In genomic region chr3R:26502072-26502471, dm6 we compare ENCODE assay signal across 2 fruit fly cellular contexts.
TF ChIP-seq lines count a peak whose summit lies in the region.

No protein-coding gene starts in this region.

TF ChIP-seq in whole organism, prepupa, 60 proteins besides CTCF, POLR2A, EP300 and RAD21:
- TF ChIP-seq CG10631 (GFP tag; optimal IDR thresholded peaks at IDR 0.05; lab: Kevin White, UChicago) = peak; percentile 51
- peak; percentile 26 for TF ChIP-seq CG4318 (GFP tag; optimal IDR thresholded peaks at IDR 0.05; lab: Kevin White, UChicago)
- no peak for TF ChIP-seq CG6808 (GFP tag; optimal IDR thresholded peaks at IDR 0.05; lab: Kevin White, UChicago)
- TF ChIP-seq Eip93F (GFP tag; optimal IDR thresholded peaks at IDR 0.05; lab: Kevin White, UChicago) = no peak
- peak; percentile 53; the same call in 1 of the 3 replicates for TF ChIP-seq CG6163 (GFP tag; IDR thresholded peaks at IDR 0.05; lab: Robert Waterston, UW)
- peak; percentile 40 for TF ChIP-seq Ets96B (tag; optimal IDR thresholded peaks at IDR 0.05; lab: Kevin White, UChicago)
- TF ChIP-seq pdm3 (GFP tag; optimal IDR thresholded peaks at IDR 0.05; lab: Kevin White, UChicago) = no peak
- TF ChIP-seq CG8119 (GFP tag; IDR thresholded peaks at IDR 0.05; lab: Robert Waterston, UW) = peak; percentile 50; the same call in 2 of the 3 replicates
- TF ChIP-seq eg (GFP tag; IDR thresholded peaks at IDR 0.05; lab: Robert Waterston, UW) = no peak
- peak; percentile 7 for TF ChIP-seq CG6276 (GFP tag; optimal IDR thresholded peaks at IDR 0.05; lab: Kevin White, UChicago)
- TF ChIP-seq Hr38 (GFP tag; optimal IDR thresholded peaks at IDR 0.05; lab: Kevin White, UChicago) = no peak
- TF ChIP-seq fd85E (GFP tag; optimal IDR thresholded peaks at IDR 0.05; lab: Kevin White, UChicago) = no peak
- TF ChIP-seq Blimp-1 (GFP tag; optimal IDR thresholded peaks at IDR 0.05; lab: Kevin White, UChicago) = no peak
- no peak for TF ChIP-seq CG9139 (GFP tag; optimal IDR thresholded peaks at IDR 0.05; lab: Kevin White, UChicago)
- TF ChIP-seq CG34406 (GFP tag; optimal IDR thresholded peaks at IDR 0.05; lab: Kevin White, UChicago) = peak; percentile 6
- TF ChIP-seq achi (GFP tag; optimal IDR thresholded peaks at IDR 0.05; lab: Kevin White, UChicago) = no peak
- no peak for TF ChIP-seq net (GFP tag; optimal IDR thresholded peaks at IDR 0.05; lab: Kevin White, UChicago)
- TF ChIP-seq esn (GFP tag; optimal IDR thresholded peaks at IDR 0.05; lab: Kevin White, UChicago) = no peak
- TF ChIP-seq CG3032 (tag; optimal IDR thresholded peaks at IDR 0.05; lab: Kevin White, UChicago) = peak; percentile 28
- peak; percentile 48 for TF ChIP-seq OdsH (GFP tag; optimal IDR thresholded peaks at IDR 0.05; lab: Kevin White, UChicago)
- TF ChIP-seq CG11762 (GFP tag; optimal IDR thresholded peaks at IDR 0.05; lab: Kevin White, UChicago; ENCODE audit: insufficient read depth) = no peak
- no peak for TF ChIP-seq Hr39 (GFP tag; optimal IDR thresholded peaks at IDR 0.05; lab: Kevin White, UChicago)
- TF ChIP-seq Eip78C (GFP tag; lab: Kevin White, UChicago) = peak; percentile 74
- TF ChIP-seq CG10669 (GFP tag; optimal IDR thresholded peaks at IDR 0.05; lab: Kevin White, UChicago) = no peak
- TF ChIP-seq CG8319 (GFP tag; optimal IDR thresholded peaks at IDR 0.05; lab: Kevin White, UChicago) = no peak
- TF ChIP-seq CG3919 (GFP tag; optimal IDR thresholded peaks at IDR 0.05; lab: Kevin White, UChicago) = no peak
- TF ChIP-seq CG15336 (GFP tag; IDR thresholded peaks at IDR 0.05; lab: Robert Waterston, UW) = peak; percentile 63
- TF ChIP-seq ss (GFP tag; optimal IDR thresholded peaks at IDR 0.05; lab: Kevin White, UChicago) = peak in 1 of 2 experiments; percentile 5
- peak; percentile 28 for TF ChIP-seq acj6 (GFP tag; optimal IDR thresholded peaks at IDR 0.05; lab: Kevin White, UChicago)
- TF ChIP-seq Sox102F (GFP tag; optimal IDR thresholded peaks at IDR 0.05; lab: Kevin White, UChicago) = no peak
- no peak for TF ChIP-seq topi (GFP tag; optimal IDR thresholded peaks at IDR 0.05; lab: Kevin White, UChicago)
- no peak for TF ChIP-seq CG31627 (GFP tag; optimal IDR thresholded peaks at IDR 0.05; lab: Kevin White, UChicago)
- peak; percentile 31 for TF ChIP-seq CG8632 (GFP tag; optimal IDR thresholded peaks at IDR 0.05; lab: Kevin White, UChicago)
- peak; percentile 4 for TF ChIP-seq fd59A (GFP tag; optimal IDR thresholded peaks at IDR 0.05; lab: Kevin White, UChicago)
- peak in 1 of 2 experiments; percentile 34 for TF ChIP-seq salr (GFP tag; optimal IDR thresholded peaks at IDR 0.05; lab: Kevin White, UChicago)
- TF ChIP-seq CG32006 (GFP tag; optimal IDR thresholded peaks at IDR 0.05; lab: Kevin White, UChicago) = peak; percentile 61
- peak; percentile 46; the same call in 1 of the 2 replicates for TF ChIP-seq Gug (GFP tag; IDR thresholded peaks at IDR 0.05; lab: Robert Waterston, UW)
- TF ChIP-seq CG6854 (GFP tag; optimal IDR thresholded peaks at IDR 0.05; lab: Kevin White, UChicago) = no peak

TF ChIP-seq in whole organism, pupa, 21 proteins besides CTCF, POLR2A, EP300 and RAD21:
- TF ChIP-seq CG14655 (GFP tag; optimal IDR thresholded peaks at IDR 0.05; lab: Kevin White, UChicago) (peak; percentile 55), CG9948 (tag; optimal IDR thresholded peaks at IDR 0.05; lab: Kevin White, UChicago) (peak; percentile 48), CG34367 (tag; optimal IDR thresholded peaks at IDR 0.05; lab: Kevin White, UChicago) (peak; percentile 55), CG4496 (GFP tag; IDR thresholded peaks at IDR 0.05; lab: Robert Waterston, UW) (peak; percentile 32; the same call in 1 of the 3 replicates), CG8159 (tag; optimal IDR thresholded peaks at IDR 0.05; lab: Kevin White, UChicago) (peak; percentile 16), CG17806 (tag; optimal IDR thresholded peaks at IDR 0.05; lab: Kevin White, UChicago) (peak; percentile 40), CG15710 (tag; optimal IDR thresholded peaks at IDR 0.05; lab: Kevin White, UChicago) (peak; percentile 44), CG8301 (tag; optimal IDR thresholded peaks at IDR 0.05; lab: Kevin White, UChicago) (peak; percentile 24), fd96Ca (GFP tag; IDR thresholded peaks at IDR 0.05; lab: Robert Waterston, UW) (no peak), Pif1A (GFP tag; optimal IDR thresholded peaks at IDR 0.05; lab: Kevin White, UChicago) (no peak)
